Fruit fly (Drosophila melanogaster) whole organism, prepupa: ENCODE measurements around the gene ocn.

Experiments used
- CG15336 ChIP-seq: fragments of 200-800 bp; sonication (Bioruptor generic); IDR thresholded peaks from 2 replicates; pipeline ENCODE4 v1.3.6; 2022; ENCODE audit warnings: missing biosample characterization, missing genetic modification characterization
- CG34406 ChIP-seq: fragments of 200-800 bp; sonication (Bioruptor generic); optimal IDR thresholded peaks from 3 replicates; lab custom pipeline; 2016; ENCODE audit warnings: missing biosample characterization, missing genetic modification characterization
- CG6163 ChIP-seq: fragments of 200-800 bp; sonication (Bioruptor generic); IDR thresholded peaks from 3 replicates; pipeline ENCODE4 v1.3.6; 2022; ENCODE audit warnings: missing biosample characterization, missing genetic modification characterization
- Eip75B ChIP-seq: fragments of 200-800 bp; sonication (Bioruptor generic); optimal IDR thresholded peaks from 3 replicates; lab custom pipeline; 2016; ENCODE audit warnings: missing biosample characterization, missing genetic modification characterization
- Hr38 ChIP-seq: sonication (Bioruptor generic); optimal IDR thresholded peaks from 2 replicates; lab custom pipeline; 2016; ENCODE audit warnings: missing biosample characterization, missing genetic modification characterization
- Hr39 ChIP-seq: fragments of 200-800 bp; sonication (Bioruptor generic); optimal IDR thresholded peaks from 2 replicates; lab custom pipeline; 2016; ENCODE audit warnings: missing biosample characterization, missing genetic modification characterization
- Hr4 ChIP-seq: fragments of 200-800 bp; sonication (Bioruptor generic); optimal IDR thresholded peaks from 3 replicates; lab custom pipeline; 2016; ENCODE audit warnings: missing biosample characterization, missing genetic modification characterization
- Lpt ChIP-seq: fragments of 200-800 bp; sonication (Bioruptor generic); optimal IDR thresholded peaks from 3 replicates; lab custom pipeline; 2016; ENCODE audit warnings: missing biosample characterization, missing genetic modification characterization
- OdsH ChIP-seq: fragments of 200-800 bp; sonication (Bioruptor generic); optimal IDR thresholded peaks from 3 replicates; lab custom pipeline; 2016; ENCODE audit warnings: missing biosample characterization, missing genetic modification characterization
- achi ChIP-seq: fragments of 200-800 bp; sonication (Bioruptor generic); optimal IDR thresholded peaks from 3 replicates; lab custom pipeline; 2016; ENCODE audit warnings: missing biosample characterization, missing genetic modification characterization
- fd85E ChIP-seq: fragments of 200-800 bp; sonication (Bioruptor generic); optimal IDR thresholded peaks from 3 replicates; lab custom pipeline; 2016; ENCODE audit warnings: missing biosample characterization, missing genetic modification characterization
- lz ChIP-seq: fragments of 200-800 bp; sonication (Bioruptor generic); optimal IDR thresholded peaks from 3 replicates; lab custom pipeline; 2016; ENCODE audit warnings: missing biosample characterization, missing genetic modification characterization
- net ChIP-seq: fragments of 200-800 bp; sonication (Bioruptor generic); optimal IDR thresholded peaks from 3 replicates; lab custom pipeline; 2016; ENCODE audit warnings: missing biosample characterization, missing genetic modification characterization

dm6 chr3R:30062543-30062942 lies 25.0 kb upstream of the ocn start:
- no peak for TF ChIP-seq lz (GFP tag; lab: Kevin White, UChicago)
- no peak for TF ChIP-seq achi (GFP tag; lab: Kevin White, UChicago)
- no peak for TF ChIP-seq CG15336
- TF ChIP-seq Lpt (GFP tag; lab: Kevin White, UChicago): no peak
- no peak for TF ChIP-seq fd85E (GFP tag; lab: Kevin White, UChicago)
- no peak for TF ChIP-seq OdsH
- no peak for TF ChIP-seq Hr39 (GFP tag; lab: Kevin White, UChicago)
- TF ChIP-seq net (GFP tag; lab: Kevin White, UChicago): no peak
- TF ChIP-seq Hr4 (GFP tag; lab: Kevin White, UChicago): no peak
- TF ChIP-seq Hr38 (GFP tag; lab: Kevin White, UChicago): no peak
- no peak for TF ChIP-seq CG6163 (GFP tag; lab: Robert Waterston, UW)
- no peak for TF ChIP-seq Eip75B
- TF ChIP-seq CG34406: no peak
